Fruit fly (Drosophila melanogaster) whole organism, embryonic: ENCODE measurements around the gene Ir31a.

Experiments
- Aef1 ChIP-seq: fragments of 200-800 bp; sonication (Bioruptor generic); IDR thresholded peaks from 3 replicates; pipeline ENCODE4 v1.3.6; 2022; ENCODE audit warnings: missing biosample characterization, missing genetic modification characterization
- BEAF-32 ChIP-seq: fragments of 200-800 bp; sonication (Bioruptor generic); optimal IDR thresholded peaks from 3 replicates; lab custom pipeline; 2017; ENCODE audit warnings: missing biosample characterization, missing genetic modification characterization, mild to moderate bottlenecking, moderate library complexity, missing genetic modification reagents
- CG11723 ChIP-seq: fragments of 200-800 bp; sonication (Bioruptor generic); optimal IDR thresholded peaks from 2 replicates; lab custom pipeline; 2017; ENCODE audit warnings: missing biosample characterization, mild to moderate bottlenecking, missing genetic modification characterization
- CG12236 ChIP-seq: fragments of 200-800 bp; sonication (Bioruptor generic); optimal IDR thresholded peaks from 2 replicates; lab custom pipeline; 2016; ENCODE audit warnings: missing biosample characterization, missing genetic modification characterization
- CG12942 ChIP-seq: fragments of 200-800 bp; sonication (Bioruptor generic); optimal IDR thresholded peaks from 3 replicates; lab custom pipeline; 2016; ENCODE audit warnings: missing biosample characterization, missing genetic modification characterization
- CG14050 ChIP-seq: fragments of 200-800 bp; sonication (Bioruptor generic); IDR thresholded peaks from 3 replicates; pipeline ENCODE4 v1.3.6; 2022; ENCODE audit warnings: missing biosample characterization, missing genetic modification characterization
- CG14710 ChIP-seq: fragments of 200-800 bp; sonication (Bioruptor generic); optimal IDR thresholded peaks from 3 replicates; lab custom pipeline; 2019; ENCODE audit warnings: missing biosample characterization, mild to moderate bottlenecking, missing genetic modification characterization, moderate library complexity
- CG17385 ChIP-seq: fragments of 200-800 bp; sonication (Bioruptor generic); optimal IDR thresholded peaks from 3 replicates; lab custom pipeline; 2018; ENCODE audit warnings: missing biosample characterization, mild to moderate bottlenecking, missing genetic modification characterization
- CG1792 ChIP-seq: fragments of 200-800 bp; sonication (Bioruptor generic); optimal IDR thresholded peaks from 2 replicates; lab custom pipeline; 2016; ENCODE audit warnings: missing biosample characterization, missing genetic modification characterization
- CG18011 ChIP-seq: fragments of 200-800 bp; sonication (Bioruptor generic); optimal IDR thresholded peaks from 2 replicates; lab custom pipeline; 2017; ENCODE audit warnings: missing biosample characterization, missing genetic modification characterization, mild to moderate bottlenecking, moderate library complexity, missing genotype
- CG18476 ChIP-seq: fragments of 200-800 bp; sonication (Bioruptor generic); optimal IDR thresholded peaks from 2 replicates; lab custom pipeline; 2016; ENCODE audit warnings: missing biosample characterization, mild to moderate bottlenecking, missing genetic modification characterization
- CG18619 ChIP-seq: fragments of 200-800 bp; sonication (Bioruptor generic); optimal IDR thresholded peaks from 3 replicates; lab custom pipeline; 2017; ENCODE audit warnings: missing biosample characterization, mild to moderate bottlenecking, missing genetic modification characterization
- CG3281 ChIP-seq: fragments of 200-800 bp; sonication (Bioruptor generic); optimal IDR thresholded peaks from 3 replicates; lab custom pipeline; 2017; ENCODE audit warnings: missing biosample characterization, mild to moderate bottlenecking, missing genetic modification characterization
- CG6813 ChIP-seq: fragments of 200-800 bp; sonication (Bioruptor generic); optimal IDR thresholded peaks from 2 replicates; lab custom pipeline; 2017; ENCODE audit warnings: missing biosample characterization, missing genetic modification characterization, mild to moderate bottlenecking, moderate library complexity, missing genetic modification reagents
- CG7271 ChIP-seq: fragments of 200-800 bp; sonication (Bioruptor generic); optimal IDR thresholded peaks from 2 replicates; lab custom pipeline; 2018; ENCODE audit warnings: missing biosample characterization, mild to moderate bottlenecking, missing genetic modification characterization, moderate library complexity
- CG8924 ChIP-seq: fragments of 200-800 bp; optimal IDR thresholded peaks from 3 replicates; lab custom pipeline; 2019; ENCODE audit warnings: missing biosample characterization, mild to moderate bottlenecking, missing genetic modification characterization, moderate library complexity
- CkIIα-i1 ChIP-seq: fragments of 200-800 bp; sonication (Bioruptor generic); IDR thresholded peaks from 2 replicates; pipeline ENCODE4 v1.3.6; 2022; ENCODE audit warnings: missing biosample characterization, missing genetic modification characterization
- Doc2 ChIP-seq: fragments of 200-800 bp; sonication (Bioruptor generic); IDR thresholded peaks from 2 replicates; pipeline ENCODE4 v1.3.6; 2022; ENCODE audit warnings: missing biosample characterization, missing genetic modification characterization
- Dp ChIP-seq: fragments of 200-800 bp; sonication (Bioruptor generic); optimal IDR thresholded peaks from 2 replicates; lab custom pipeline; 2018; ENCODE audit warnings: missing biosample characterization, mild to moderate bottlenecking, missing genetic modification characterization, moderate library complexity
- Eip74EF ChIP-seq, 2 experiments: fragments of 200-800 bp in 1 of 2; fragments of >200 bp in 1 of 2; sonication (Bioruptor generic) in 1 of 2; optimal IDR thresholded peaks; 2 replicates each; lab custom pipeline; 2017 to 2019; ENCODE audit warnings: missing biosample characterization in 2 of 2, missing genetic modification characterization in 2 of 2, mild to moderate bottlenecking in 1 of 2, moderate library complexity in 1 of 2
- Gsc ChIP-seq: fragments of 200-800 bp; sonication (Bioruptor generic); IDR thresholded peaks from 2 replicates; pipeline ENCODE4 v1.3.6; 2022; ENCODE audit warnings: missing biosample characterization, missing genetic modification characterization
- H2.0 ChIP-seq: fragments of 200-800 bp; sonication (Bioruptor generic); IDR thresholded peaks from 2 replicates; pipeline ENCODE4 v1.3.6; 2022; ENCODE audit warnings: missing biosample characterization, missing genetic modification characterization
- HHEX ChIP-seq: fragments of 200-800 bp; sonication (Bioruptor generic); optimal IDR thresholded peaks from 3 replicates; lab custom pipeline; 2017; ENCODE audit warnings: missing biosample characterization, mild to moderate bottlenecking, missing genetic modification characterization, missing genetic modification reagents
- HLH3B ChIP-seq: fragments of 200-800 bp; sonication (Bioruptor generic); IDR thresholded peaks from 2 replicates; pipeline ENCODE4 v1.3.6; 2022; ENCODE audit warnings: missing biosample characterization, missing genetic modification characterization
- HLHmδ ChIP-seq: fragments of 200-800 bp; sonication (Bioruptor generic); optimal IDR thresholded peaks from 2 replicates; lab custom pipeline; 2018; ENCODE audit warnings: missing biosample characterization, mild to moderate bottlenecking, missing genetic modification characterization, moderate library complexity
- HmgZ ChIP-seq: fragments of 200-800 bp; sonication (Bioruptor generic); optimal IDR thresholded peaks from 2 replicates; lab custom pipeline; 2018; ENCODE audit warnings: missing biosample characterization, mild to moderate bottlenecking, missing genetic modification characterization
- Meics ChIP-seq: fragments of 200-800 bp; sonication (Bioruptor generic); optimal IDR thresholded peaks from 2 replicates; lab custom pipeline; 2017; ENCODE audit warnings: missing biosample characterization, mild to moderate bottlenecking, missing genetic modification characterization
- Mes4 ChIP-seq: fragments of 200-800 bp; sonication (Bioruptor generic); optimal IDR thresholded peaks from 2 replicates; lab custom pipeline; 2016; ENCODE audit warnings: missing biosample characterization, missing genetic modification characterization
- Scr ChIP-seq: fragments of 200-800 bp; sonication (Bioruptor generic); IDR thresholded peaks from 2 replicates; pipeline ENCODE4 v1.3.6; 2022; ENCODE audit warnings: missing biosample characterization, missing genetic modification characterization; ENCODE audit not compliant: partially characterized antibody
- Sry-β ChIP-seq: fragments of 200-800 bp; sonication (Bioruptor generic); optimal IDR thresholded peaks from 2 replicates; lab custom pipeline; 2018; ENCODE audit warnings: missing biosample characterization, mild to moderate bottlenecking, missing genetic modification characterization, moderate library complexity
- br ChIP-seq: fragments of >200 bp; optimal IDR thresholded peaks from 2 replicates; lab custom pipeline; 2017
- cas ChIP-seq: fragments of 200-800 bp; sonication (Bioruptor generic); IDR thresholded peaks from 2 replicates; pipeline ENCODE4 v1.3.6; 2022; ENCODE audit warnings: missing biosample characterization, missing genetic modification characterization
- caup ChIP-seq: fragments of 200-800 bp; sonication (Bioruptor generic); optimal IDR thresholded peaks from 3 replicates; lab custom pipeline; 2017; ENCODE audit warnings: missing biosample characterization, mild to moderate bottlenecking, missing genetic modification characterization, moderate library complexity; ENCODE audit not compliant: severe bottlenecking
- croc ChIP-seq: fragments of 200-800 bp; sonication (Bioruptor generic); conservative IDR thresholded peaks from 3 replicates; pipeline ENCODE4 v1.3.6; 2022; ENCODE audit warnings: missing biosample characterization, missing genetic modification characterization
- disco-r ChIP-seq: fragments of 200-800 bp; sonication (Bioruptor generic); optimal IDR thresholded peaks from 2 replicates; lab custom pipeline; 2016; ENCODE audit warnings: missing biosample characterization, missing genetic modification characterization
- eve ChIP-seq, 2 experiments: fragments of >200 bp; optimal IDR thresholded peaks; 2 replicates each; lab custom pipeline; 2017; ENCODE audit warnings: missing biosample characterization in 2 of 2, missing genetic modification characterization in 2 of 2
- eyg ChIP-seq: fragments of 200-800 bp; sonication (Bioruptor generic); optimal IDR thresholded peaks from 3 replicates; lab custom pipeline; 2016; ENCODE audit warnings: missing biosample characterization, missing genetic modification characterization
- gcm2 ChIP-seq: fragments of 200-800 bp; sonication (Bioruptor generic); optimal IDR thresholded peaks from 2 replicates; lab custom pipeline; 2016; ENCODE audit warnings: missing biosample characterization, missing genetic modification characterization
- inv ChIP-seq: fragments of 200-800 bp; sonication (Bioruptor generic); IDR thresholded peaks from 2 replicates; pipeline ENCODE4 v1.3.6; 2022; ENCODE audit warnings: missing biosample characterization, missing genetic modification characterization; ENCODE audit not compliant: partially characterized antibody
- ken ChIP-seq: fragments of 200-800 bp; sonication (Bioruptor generic); IDR thresholded peaks from 3 replicates; pipeline ENCODE4 v1.3.6; 2022; ENCODE audit warnings: missing biosample characterization, missing genetic modification characterization
- nom ChIP-seq: fragments of 200-800 bp; sonication (Bioruptor generic); optimal IDR thresholded peaks from 2 replicates; lab custom pipeline; 2017; ENCODE audit warnings: missing biosample characterization, missing genetic modification characterization, mild to moderate bottlenecking, moderate library complexity, missing genetic modification reagents
- repo ChIP-seq: fragments of 200-800 bp; sonication (Bioruptor generic); optimal IDR thresholded peaks from 2 replicates; lab custom pipeline; 2016; ENCODE audit warnings: missing biosample characterization, missing genetic modification characterization
- sqz ChIP-seq: fragments of 200-800 bp; sonication (Bioruptor generic); optimal IDR thresholded peaks from 3 replicates; lab custom pipeline; 2018; ENCODE audit warnings: missing biosample characterization, mild to moderate bottlenecking, missing genetic modification characterization
- ssp ChIP-seq: fragments of 200-800 bp; sonication (Bioruptor generic); IDR thresholded peaks from 2 replicates; pipeline ENCODE4 v1.3.6; 2022; ENCODE audit warnings: missing biosample characterization, missing genetic modification characterization
- stwl ChIP-seq: fragments of 200-800 bp; sonication (Bioruptor generic); optimal IDR thresholded peaks from 3 replicates; lab custom pipeline; 2018; ENCODE audit warnings: missing biosample characterization, mild to moderate bottlenecking, missing genetic modification characterization, moderate library complexity
- toy ChIP-seq: fragments of 200-800 bp; sonication (Bioruptor generic); IDR thresholded peaks from 2 replicates; pipeline ENCODE4 v1.3.6; 2022; ENCODE audit warnings: missing biosample characterization, missing genetic modification characterization
- tup ChIP-seq: fragments of 200-800 bp; sonication (Bioruptor generic); optimal IDR thresholded peaks from 2 replicates; lab custom pipeline; 2016; ENCODE audit warnings: missing biosample characterization, mild to moderate bottlenecking, missing genetic modification characterization, moderate library complexity
- usp ChIP-seq: fragments of >200 bp; optimal IDR thresholded peaks from 2 replicates; lab custom pipeline; 2017; ENCODE audit warnings: missing biosample characterization, missing genetic modification characterization
- yki ChIP-seq: fragments of >200 bp; optimal IDR thresholded peaks from 3 replicates; lab custom pipeline; 2018

Ir31a gene

dm6 chr2L:10375464-10376236, 29.7 kb upstream of the Ir31a start, which contains the start of the genes CG33303 and dpr19 (continued):
- peak in 1 of 2 experiments; percentile 79 for TF ChIP-seq Eip74EF (GFP tag; optimal IDR thresholded peaks at IDR 0.05; lab: Kevin White, UChicago)
- TF ChIP-seq CG6813 (GFP tag; lab: Kevin White, UChicago) = peak; percentile 65
- TF ChIP-seq ken = no peak; the same call in 2 of the 3 replicates
- TF ChIP-seq CG18476 (GFP tag; lab: Kevin White, UChicago) = no peak
- no peak for TF ChIP-seq repo
- peak; percentile 74 for TF ChIP-seq CG17385 (GFP tag; lab: Kevin White, UChicago)
- TF ChIP-seq Gsc (GFP tag; lab: Robert Waterston, UW) = no peak
- peak; percentile 35; the same call in 1 of the 2 replicates for TF ChIP-seq H2.0 (GFP tag; lab: Robert Waterston, UW)
- peak; percentile 74 for TF ChIP-seq caup (GFP tag; lab: Kevin White, UChicago)
- TF ChIP-seq disco-r (GFP tag; lab: Kevin White, UChicago) = no peak
- TF ChIP-seq Aef1 (GFP tag; lab: Robert Waterston, UW) = no peak; the same call in 2 of the 3 replicates
- peak; percentile 70 for TF ChIP-seq CG3281 (GFP tag; lab: Kevin White, UChicago)
- no peak; the same call in 2 of the 3 replicates for TF ChIP-seq CG14050 (GFP tag; lab: Robert Waterston, UW)
- peak; percentile 9 for TF ChIP-seq CG11723 (GFP tag; lab: Kevin White, UChicago)
- peak; percentile 38; the same call in 1 of the 2 replicates for TF ChIP-seq HLH3B (GFP tag; lab: Robert Waterston, UW)
- no peak for TF ChIP-seq cas (GFP tag; lab: Robert Waterston, UW)
- no peak for TF ChIP-seq eyg
- no peak for TF ChIP-seq Mes4 (GFP tag; lab: Kevin White, UChicago)
- TF ChIP-seq CG12236 (GFP tag; lab: Kevin White, UChicago) = no peak
- TF ChIP-seq Dp (GFP tag; lab: Kevin White, UChicago) = peak; percentile 30
- TF ChIP-seq CG12942 (GFP tag; lab: Kevin White, UChicago) = peak; percentile 38
- peak; percentile 73 for TF ChIP-seq CG7271
- no peak for TF ChIP-seq usp (GFP tag; lab: Kevin White, UChicago)
- no peak for TF ChIP-seq toy (GFP tag; lab: Robert Waterston, UW)
- TF ChIP-seq Scr (GFP tag; lab: Robert Waterston, UW) = no peak
- peak; percentile 60; the same call in 1 of the 2 replicates for TF ChIP-seq ssp
- peak; percentile 68 for TF ChIP-seq CG18619
- peak; percentile 80 for TF ChIP-seq Meics (GFP tag; lab: Kevin White, UChicago)
- no peak for TF ChIP-seq yki (lab: Kevin White, UChicago)
- TF ChIP-seq CG1792 = no peak
- TF ChIP-seq CG8924 (tag; lab: Kevin White, UChicago) = peak; percentile 90
- no peak for TF ChIP-seq sqz (GFP tag; lab: Kevin White, UChicago)
- TF ChIP-seq br = no peak
- TF ChIP-seq tup (GFP tag; lab: Kevin White, UChicago) = no peak
- peak; percentile 45 for TF ChIP-seq stwl (tag; lab: Kevin White, UChicago)
- TF ChIP-seq inv = no peak
- TF ChIP-seq croc (GFP tag; lab: Robert Waterston, UW) = peak; percentile 41; the same call in 2 of the 3 replicates
- no peak for TF ChIP-seq CkIIα-i1
- TF ChIP-seq CG18011 = no peak
- TF ChIP-seq eve (GFP tag; optimal IDR thresholded peaks at IDR 0.05; lab: Kevin White, UChicago) = no peak
- peak; percentile 71 for TF ChIP-seq HHEX
- TF ChIP-seq CG14710 = peak; percentile 90
- peak; percentile 32 for TF ChIP-seq nom (GFP tag; lab: Kevin White, UChicago)
- peak; percentile 48 for TF ChIP-seq HmgZ (tag; lab: Kevin White, UChicago)
- no peak for TF ChIP-seq Sry-β (GFP tag; lab: Kevin White, UChicago)
- TF ChIP-seq Doc2 (GFP tag; lab: Robert Waterston, UW) = no peak
- peak; percentile 19 for TF ChIP-seq BEAF-32 (GFP tag; lab: Kevin White, UChicago)
- no peak for TF ChIP-seq HLHmδ (GFP tag; lab: Kevin White, UChicago)
- TF ChIP-seq gcm2 (GFP tag; lab: Kevin White, UChicago) = no peak
